Fruit fly (Drosophila melanogaster) S2 (cell line): ENCODE data around the gene CG14397.

Experiments used
- CG8478 ChIP-seq: fragments of >200 bp; optimal IDR thresholded peaks from 2 replicates; lab custom pipeline; 2018
- CTCF ChIP-seq, 2 experiments: fragments of >200 bp; optimal IDR thresholded peaks; 2 replicates each; lab custom pipeline; 2018

DNA sequence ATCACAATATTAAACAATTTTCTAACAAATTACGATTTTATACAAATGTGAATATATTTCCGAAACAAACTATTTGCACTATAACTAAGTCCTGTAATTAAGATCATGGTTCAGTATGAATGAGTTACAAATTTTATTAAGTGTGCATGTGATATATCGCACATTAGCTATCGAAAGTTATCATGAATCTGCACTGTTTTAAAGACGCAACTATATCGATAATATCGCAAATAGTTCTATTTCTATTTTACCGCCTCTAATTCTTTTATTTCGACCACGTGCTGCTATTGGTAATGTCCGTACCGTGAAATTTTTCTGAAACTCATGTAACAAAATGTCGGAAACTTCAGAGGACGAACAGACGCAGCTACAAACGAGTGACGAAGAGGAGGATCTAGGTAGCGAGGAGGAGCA is 52.0 kb downstream of the CG14397 start, which contains the start of gene pths:
- TF ChIP-seq CG8478 (lab: Kevin White, UChicago) = no peak
- TF ChIP-seq CTCF (optimal IDR thresholded peaks at IDR 0.05; lab: Kevin White, UChicago) = no peak
